Worm (Caenorhabditis elegans) whole organism, L4 larva: Measurements from ENCODE around the gene F46E10.18.
A peak's percentile ranks its signal among the peaks of the same experiment; 100 is the strongest.

Experiments used
- F10B5.3 ChIP-seq: sonication (generic microtip); optimal IDR thresholded peaks from 2 replicates; lab custom pipeline; 2016; ENCODE audit warnings: mild to moderate bottlenecking, missing genetic modification characterization, missing compliant biosample characterization
- R02D3.7 ChIP-seq: fragments of 150-350 bp; sonication (generic microtip); optimal IDR thresholded peaks from 3 replicates; lab custom pipeline; 2014; ENCODE audit warnings: missing biosample characterization, missing genetic modification characterization
- T20F7.1 ChIP-seq: fragments of 200-800 bp; sonication (Bioruptor generic); optimal IDR thresholded peaks from 2 replicates; lab custom pipeline; 2018; ENCODE audit warnings: mild to moderate bottlenecking, missing genetic modification characterization, missing compliant biosample characterization
- ZK337.2 ChIP-seq: fragments of 200-800 bp; sonication (Bioruptor generic); IDR thresholded peaks from 2 replicates; pipeline ENCODE4 v1.3.6; 2022; ENCODE audit warnings: missing genetic modification reagents, missing genetic modification characterization, missing compliant biosample characterization
- ZK546.5 ChIP-seq, 2 experiments: sonication (generic microtip); optimal IDR thresholded peaks; 2 replicates each; lab custom pipeline; 2017; ENCODE audit warnings: missing biosample characterization in 2 of 2, missing genetic modification characterization in 2 of 2
- aha-1 ChIP-seq: fragments of 150-350 bp; peaks from one replicate; lab custom pipeline; 2014; ENCODE audit warnings: missing biosample characterization, missing genetic modification characterization
- ama-1 ChIP-seq: fragments of 150-350 bp; optimal IDR thresholded peaks from 2 replicates; lab custom pipeline; 2014; ENCODE audit warnings: inconsistent platforms, mixed read lengths
- ceh-20 ChIP-seq: fragments of 200-800 bp; sonication (Bioruptor generic); IDR thresholded peaks from 2 replicates; pipeline ENCODE4 v1.3.6; 2022; ENCODE audit warnings: missing genetic modification reagents, missing genetic modification characterization, missing compliant biosample characterization
- daf-16 ChIP-seq, 3 experiments: sonication (generic microtip); optimal IDR thresholded peaks; 2 replicates each; lab custom pipeline; 2016 to 2017; ENCODE audit warnings: missing genetic modification characterization in 3 of 3, missing genetic modification reagents in 3 of 3, mild to moderate bottlenecking in 2 of 3, missing compliant biosample characterization in 2 of 3, missing biosample characterization in 1 of 3, moderate library complexity in 1 of 3
- dmd-6 ChIP-seq: fragments of 200-800 bp; sonication (Bioruptor generic); IDR thresholded peaks from 2 replicates; pipeline ENCODE4 v1.3.6; 2022; ENCODE audit warnings: missing genetic modification reagents, missing genetic modification characterization, missing compliant biosample characterization
- dpl-1 ChIP-seq: fragments of 150-350 bp; optimal IDR thresholded peaks from 2 replicates; lab custom pipeline; 2014; ENCODE audit warnings: missing biosample characterization, missing genetic modification reagents, missing genetic modification characterization
- dve-1 ChIP-seq: sonication (generic microtip); optimal IDR thresholded peaks from 2 replicates; lab custom pipeline; 2017; ENCODE audit warnings: antibody characterized with exemption, mild to moderate bottlenecking, missing genetic modification characterization, missing compliant biosample characterization; ENCODE audit not compliant: insufficient read depth
- egl-43 ChIP-seq: fragments of 200-800 bp; sonication (Bioruptor generic); IDR thresholded peaks from 2 replicates; pipeline ENCODE4 v1.3.6; 2022; ENCODE audit warnings: missing genetic modification reagents, missing genetic modification characterization, missing compliant biosample characterization
- hlh-11 ChIP-seq: fragments of 200-800 bp; sonication (Bioruptor generic); optimal IDR thresholded peaks from 2 replicates; lab custom pipeline; 2018; ENCODE audit warnings: mild to moderate bottlenecking, missing genetic modification characterization, missing compliant biosample characterization
- lin-1 ChIP-seq: fragments of 200-800 bp; sonication (Bioruptor generic); IDR thresholded peaks from 2 replicates; pipeline ENCODE4 v1.3.6; 2022; ENCODE audit warnings: missing genetic modification reagents, missing genetic modification characterization, missing compliant biosample characterization
- lin-13 ChIP-seq: fragments of 150-350 bp; optimal IDR thresholded peaks from 2 replicates; lab custom pipeline; 2014; ENCODE audit warnings: missing biosample characterization, missing genetic modification reagents, missing genetic modification characterization
- lin-38 ChIP-seq: fragments of 200-800 bp; sonication (Bioruptor generic); IDR thresholded peaks from 2 replicates; pipeline ENCODE4 v1.3.6; 2022; ENCODE audit warnings: missing genetic modification reagents, missing genetic modification characterization, missing compliant biosample characterization
- lir-3 ChIP-seq: sonication (generic microtip); optimal IDR thresholded peaks from 2 replicates; lab custom pipeline; 2016; ENCODE audit warnings: mild to moderate bottlenecking, missing genetic modification characterization, missing compliant biosample characterization
- madf-9 ChIP-seq: fragments of 200-800 bp; sonication (Bioruptor generic); conservative IDR thresholded peaks from 2 replicates; pipeline ENCODE4 v1.3.6; 2022; ENCODE audit warnings: missing genetic modification reagents, missing genetic modification characterization, missing compliant biosample characterization
- mep-1 ChIP-seq: fragments of 150-350 bp; sonication (generic microtip); optimal IDR thresholded peaks from 3 replicates; lab custom pipeline; 2014; ENCODE audit warnings: missing biosample characterization, missing genetic modification characterization
- nhr-10 ChIP-seq: fragments of 150-350 bp; optimal IDR thresholded peaks from 2 replicates; lab custom pipeline; 2014; ENCODE audit warnings: missing biosample characterization, missing genetic modification characterization
- nhr-25 ChIP-seq: sonication (generic microtip); optimal IDR thresholded peaks from 2 replicates; lab custom pipeline; 2017; ENCODE audit warnings: missing genetic modification characterization, mild to moderate bottlenecking, missing compliant biosample characterization, antibody characterized with exemption, moderate library complexity, borderline replicate concordance; ENCODE audit not compliant: insufficient read depth
- nhr-28 ChIP-seq: fragments of 150-350 bp; optimal IDR thresholded peaks from 2 replicates; lab custom pipeline; 2014; ENCODE audit warnings: missing biosample characterization, missing genetic modification characterization
- nhr-41 ChIP-seq: fragments of 200-800 bp; sonication (Bioruptor generic); IDR thresholded peaks from 2 replicates; pipeline ENCODE4 v1.3.6; 2022; ENCODE audit warnings: missing genetic modification reagents, missing genetic modification characterization, missing compliant biosample characterization
- nhr-48 ChIP-seq: sonication (generic microtip); optimal IDR thresholded peaks from 2 replicates; lab custom pipeline; 2016; ENCODE audit warnings: mild to moderate bottlenecking, missing genetic modification characterization, missing compliant biosample characterization
- nhr-76 ChIP-seq: fragments of 150-350 bp; optimal IDR thresholded peaks from 2 replicates; lab custom pipeline; 2014; ENCODE audit warnings: missing biosample characterization, missing genetic modification characterization
- nhr-77 ChIP-seq: fragments of 150-350 bp; optimal IDR thresholded peaks from 2 replicates; lab custom pipeline; 2014; ENCODE audit warnings: missing biosample characterization, missing genetic modification characterization
- pqm-1 ChIP-seq: sonication (generic microtip); optimal IDR thresholded peaks from 2 replicates; lab custom pipeline; 2017; ENCODE audit warnings: missing biosample characterization, missing genetic modification characterization
- saeg-2 ChIP-seq: fragments of 200-800 bp; sonication (Bioruptor generic); IDR thresholded peaks from 2 replicates; pipeline ENCODE4 v1.3.6; 2022; ENCODE audit warnings: missing genetic modification reagents, missing genetic modification characterization, missing compliant biosample characterization
- set-16 ChIP-seq: fragments of 200-800 bp; sonication (Bioruptor generic); IDR thresholded peaks from 2 replicates; pipeline ENCODE4 v1.3.6; 2022; ENCODE audit warnings: missing genetic modification reagents, missing genetic modification characterization, missing compliant biosample characterization
- skn-1 ChIP-seq: fragments of 150-350 bp; optimal IDR thresholded peaks from 2 replicates; lab custom pipeline; 2014; ENCODE audit warnings: missing biosample characterization, missing genetic modification characterization
- snpc-1.2 ChIP-seq: fragments of 200-800 bp; sonication (Bioruptor generic); IDR thresholded peaks from 2 replicates; pipeline ENCODE4 v1.3.6; 2022; ENCODE audit warnings: missing genetic modification reagents, missing genetic modification characterization, missing compliant biosample characterization
- spr-1 ChIP-seq: sonication (generic microtip); optimal IDR thresholded peaks from 2 replicates; lab custom pipeline; 2016; ENCODE audit warnings: mild to moderate bottlenecking, missing genetic modification characterization, missing compliant biosample characterization
- unc-62 ChIP-seq, 3 experiments: fragments of 150-350 bp in 1 of 3; sonication (generic microtip); optimal IDR thresholded peaks in 2 of 3; peaks in 1 of 3; 1 replicate in 1 of 3; 2 replicates in 2 of 3; lab custom pipeline; 2014 to 2017; ENCODE audit warnings: missing biosample characterization in 3 of 3, missing genetic modification characterization in 3 of 3, missing genetic modification reagents in 3 of 3, missing genotype in 1 of 3
- zfp-2 ChIP-seq: sonication (generic microtip); optimal IDR thresholded peaks from 2 replicates; lab custom pipeline; 2016; ENCODE audit warnings: mild to moderate bottlenecking, missing genetic modification characterization, missing compliant biosample characterization
- ztf-11 ChIP-seq: fragments of 150-350 bp; optimal IDR thresholded peaks from 2 replicates; lab custom pipeline; 2014; ENCODE audit warnings: missing biosample characterization, missing genetic modification characterization

The F46E10.18 gene

ce11 chrV:6520385-6521080, at the start of gene F46E10.18, which contains the start of gene F46E10.2:
Gene F46E10.18, plus strand, starts transcription at chrV:6521030.
Gene F46E10.2, plus strand, starts transcription at chrV:6520435.
- TF ChIP-seq zfp-2, result no peak
- TF ChIP-seq lin-38 (GFP tag; lab: Robert Waterston, UW), result no peak
- peak; percentile 5 for TF ChIP-seq aha-1
- peak in 1 of 2 experiments; percentile 89 for TF ChIP-seq unc-62 (GFP tag; optimal IDR thresholded peaks at IDR 0.05 in 1 of 2; lab: Kevin White, UChicago)
- TF ChIP-seq unc-62 (tag; optimal IDR thresholded peaks at IDR 0.05; lab: Kevin White, UChicago), result no peak
- TF ChIP-seq nhr-48 (tag; lab: Kevin White, UChicago), result no peak
- TF ChIP-seq dmd-6 (GFP tag; lab: Robert Waterston, UW), result no peak
- no peak for TF ChIP-seq lir-3 (tag; lab: Kevin White, UChicago)
- TF ChIP-seq ztf-11 (tag; lab: Kevin White, UChicago), result no peak
- TF ChIP-seq egl-43 (GFP tag; lab: Robert Waterston, UW), result peak; percentile 70
- no peak for TF ChIP-seq ceh-20 (GFP tag; lab: Robert Waterston, UW)
- no peak for TF ChIP-seq snpc-1.2 (GFP tag; lab: Robert Waterston, UW)
- peak; percentile 83 for TF ChIP-seq set-16 (GFP tag; lab: Robert Waterston, UW)
- TF ChIP-seq skn-1 (tag; lab: Kevin White, UChicago), result no peak
- no peak for TF ChIP-seq saeg-2
- no peak for TF ChIP-seq F10B5.3 (tag; lab: Kevin White, UChicago)
- no peak for TF ChIP-seq madf-9
- no peak for TF ChIP-seq nhr-76 (tag; lab: Kevin White, UChicago)
- TF ChIP-seq pqm-1 (tag; lab: Kevin White, UChicago), result no peak
- TF ChIP-seq nhr-25 (tag; lab: Kevin White, UChicago), result no peak
- no peak for TF ChIP-seq ZK546.5 (tag; optimal IDR thresholded peaks at IDR 0.05; lab: Kevin White, UChicago)

- TF ChIP-seq unc-62 (GFP tag; optimal IDR thresholded peaks at IDR 0.05 in 1 of 2; lab: Kevin White, UChicago) (peak in 1 of 2 experiments; percentile 4), unc-62 (tag; optimal IDR thresholded peaks at IDR 0.05; lab: Kevin White, UChicago) (no peak), ZK337.2 (no peak)
- TF ChIP-seq, all 104 proteins: peak for 1
These were observed 49.6 kb upstream of the F46E10.18 start for ce11 chrV:6471208-6471607.

- no peak for TF ChIP-seq nhr-41 (GFP tag; lab: Robert Waterston, UW)
- no peak for TF ChIP-seq daf-16 (GFP tag; optimal IDR thresholded peaks at IDR 0.05; lab: Kevin White, UChicago)
- peak; percentile 77 for TF ChIP-seq daf-16 (tag; optimal IDR thresholded peaks at IDR 0.05; lab: Kevin White, UChicago)
- peak; percentile 43 for TF ChIP-seq nhr-77
- no peak for TF ChIP-seq ceh-20 (GFP tag; lab: Robert Waterston, UW)
- peak; percentile 60 for TF ChIP-seq dmd-6 (GFP tag; lab: Robert Waterston, UW)
- peak; percentile 61 for TF ChIP-seq hlh-11 (tag; lab: Kevin White, UChicago)
- TF ChIP-seq spr-1 (tag; lab: Kevin White, UChicago), result no peak
- TF ChIP-seq ama-1, result no peak
- TF ChIP-seq lin-1, result peak; percentile 46; the same call in 1 of the 2 replicates
- TF ChIP-seq pqm-1 (tag; lab: Kevin White, UChicago), result peak; percentile 90
- no peak for TF ChIP-seq saeg-2
- TF ChIP-seq nhr-10 (tag; lab: Kevin White, UChicago), result no peak
- TF ChIP-seq dve-1, result peak; percentile 83
- TF ChIP-seq T20F7.1 (GFP tag; lab: Kevin White, UChicago), result no peak
- TF ChIP-seq dpl-1 (GFP tag; lab: Kevin White, UChicago), result peak; percentile 36
- no peak for TF ChIP-seq lin-13
- TF ChIP-seq R02D3.7 (tag; lab: Kevin White, UChicago), result no peak
- TF ChIP-seq nhr-28 (tag; lab: Kevin White, UChicago), result peak; percentile 72
- peak; percentile 18 for TF ChIP-seq mep-1 (tag; lab: Kevin White, UChicago)
- TF ChIP-seq nhr-25 (tag; lab: Kevin White, UChicago), result no peak
These were observed 44.8 kb upstream of the F46E10.18 start for ce11 chrV:6476026-6476425.
